Fruit fly (Drosophila melanogaster): Measurements from ENCODE around the gene comt.

Gene comt

DNA sequence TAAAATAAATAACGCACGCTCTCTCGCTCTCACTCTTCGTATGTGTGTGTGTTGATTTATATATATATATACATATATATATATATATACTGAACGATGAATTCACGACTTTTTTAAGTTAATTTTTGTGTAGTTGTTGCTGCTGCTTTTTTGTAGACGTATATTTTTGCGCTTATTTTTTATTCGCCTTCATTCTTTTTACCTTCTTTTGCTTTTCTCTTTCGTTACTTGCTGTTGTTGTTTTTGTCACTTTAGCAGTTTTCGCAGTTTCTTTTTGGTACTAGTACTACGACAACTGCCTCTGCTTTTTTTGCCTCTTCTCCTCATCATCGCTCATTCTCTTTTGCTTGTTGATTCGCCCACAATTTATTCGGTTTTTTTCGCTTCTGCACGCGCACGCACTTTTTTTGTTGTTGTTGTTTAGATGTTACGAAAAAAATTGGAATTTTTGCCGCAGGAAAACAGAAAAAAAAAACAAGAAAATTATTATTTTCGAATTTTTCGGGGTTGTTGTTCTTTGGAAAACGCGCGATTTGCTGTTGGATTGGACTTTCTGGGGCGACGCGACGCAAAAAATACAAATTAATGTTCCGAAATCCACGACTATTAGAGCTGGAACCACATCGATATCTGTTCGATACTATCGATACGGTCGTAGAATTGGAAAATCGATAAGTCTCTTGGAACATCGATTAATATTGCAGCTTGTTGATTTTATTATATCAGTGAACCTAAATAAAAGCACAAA is 26.4 kb downstream of the comt start, which contains the start of the genes HDAC4 and CG15743 (continued):
- TF ChIP-seq sug (tag; optimal IDR thresholded peaks at IDR 0.05) (no peak), pum (GFP tag; optimal IDR thresholded peaks at IDR 0.05) (no peak), nmo (GFP tag; optimal IDR thresholded peaks at IDR 0.05) (peak; percentile 45), CG17568 (GFP tag; optimal IDR thresholded peaks at IDR 0.05) (no peak), exex (tag; optimal IDR thresholded peaks at IDR 0.05) (no peak), insv (GFP tag; optimal IDR thresholded peaks at IDR 0.05) (peak in 1 of 2 experiments; percentile 85), CG14860 (GFP tag; IDR thresholded peaks at IDR 0.05; ENCODE audit: partially characterized antibody) (peak; percentile 82), CTCF (GFP tag; optimal IDR thresholded peaks at IDR 0.05) (no peak), CHES-1-like (GFP tag; optimal IDR thresholded peaks at IDR 0.05) (peak; percentile 48), Ets97D (GFP tag; optimal IDR thresholded peaks at IDR 0.05) (peak; percentile 31), CG3995 (GFP tag; optimal IDR thresholded peaks at IDR 0.05) (peak; percentile 10), tll (GFP tag; optimal IDR thresholded peaks at IDR 0.05) (no peak), H15 (GFP tag; IDR thresholded peaks at IDR 0.05) (no peak), Lpt (GFP tag; optimal IDR thresholded peaks at IDR 0.05) (no peak), Hsf (GFP tag; optimal IDR thresholded peaks at IDR 0.05) (peak; percentile 15), CG6765 (GFP tag; optimal IDR thresholded peaks at IDR 0.05) (no peak), CG7357 (GFP tag; IDR thresholded peaks at IDR 0.05) (no peak), unpg (GFP tag; optimal IDR thresholded peaks at IDR 0.05) (no peak), salm (tag; optimal IDR thresholded peaks at IDR 0.05) (no peak), HmgZ (tag; optimal IDR thresholded peaks at IDR 0.05) (no peak), CG2120 (GFP tag; optimal IDR thresholded peaks at IDR 0.05) (peak; percentile 8), sisA (GFP tag; IDR thresholded peaks at IDR 0.05) (no peak), nerfin-2 (GFP tag; IDR thresholded peaks at IDR 0.05; ENCODE audit: partially characterized antibody) (peak; percentile 84), Drgx (GFP tag; IDR thresholded peaks at IDR 0.05) (no peak), CG11093 (GFP tag; IDR thresholded peaks at IDR 0.05) (no peak), CG10654 (GFP tag; optimal IDR thresholded peaks at IDR 0.05) (no peak), rib (GFP tag; IDR thresholded peaks at IDR 0.05) (0 out of 2 replicates have a peak, but pooled peaks have one; percentile 33), stwl (tag; optimal IDR thresholded peaks at IDR 0.05) (peak; percentile 12), Atf3 (GFP tag; optimal IDR thresholded peaks at IDR 0.05) (no peak), CG13624 (GFP tag; optimal IDR thresholded peaks at IDR 0.05) (peak; percentile 26), B-H2 (GFP tag; optimal IDR thresholded peaks at IDR 0.05) (no peak), gcm (GFP tag; optimal IDR thresholded peaks at IDR 0.05) (no peak), maf-S (GFP tag; optimal IDR thresholded peaks at IDR 0.05) (no peak), CG31224 (GFP tag; IDR thresholded peaks at IDR 0.05) (no peak), sd (tag; optimal IDR thresholded peaks at IDR 0.05) (peak; percentile 8), CG18599 (GFP tag; optimal IDR thresholded peaks at IDR 0.05) (peak; percentile 15), CG7928 (GFP tag; optimal IDR thresholded peaks at IDR 0.05) (no peak), seq (GFP tag; IDR thresholded peaks at IDR 0.05) (peak; percentile 26; the same call in 1 of the 2 replicates), CG32772 (GFP tag; IDR thresholded peaks at IDR 0.05) (no peak), CG12155 (GFP tag; optimal IDR thresholded peaks at IDR 0.05) (no peak), nom (GFP tag; optimal IDR thresholded peaks at IDR 0.05) (peak; percentile 37), CG1602 (GFP tag; optimal IDR thresholded peaks at IDR 0.05) (no peak), CG9215 (GFP tag; IDR thresholded peaks at IDR 0.05) (no peak), Camta (GFP tag; optimal IDR thresholded peaks at IDR 0.05) (no peak), stc (GFP tag; IDR thresholded peaks at IDR 0.05) (no peak), CG10366 (GFP tag; IDR thresholded peaks at IDR 0.05) (no peak), CG10959 (GFP tag; IDR thresholded peaks at IDR 0.05) (no peak), CG12236 (GFP tag; optimal IDR thresholded peaks at IDR 0.05) (no peak), gfzf (GFP tag; optimal IDR thresholded peaks at IDR 0.05) (peak; percentile 36), jing (GFP tag; optimal IDR thresholded peaks at IDR 0.05) (no peak), Hmx (GFP tag; optimal IDR thresholded peaks at IDR 0.05) (no peak)
